Worm (Caenorhabditis elegans) whole organism, early embryonic: Measurements from ENCODE around the gene fsn-1.
"Not testable (repeated sequence)": the region's sequence is repeated elsewhere in the genome, so short reads cannot be mapped to it uniquely, and the experiment has no call there.

Experiments
- B0310.2 ChIP-seq: sonication (generic microtip); optimal IDR thresholded peaks from 2 replicates; lab custom pipeline; 2016; ENCODE audit warnings: mild to moderate bottlenecking, missing genetic modification characterization, missing compliant biosample characterization
- ama-1 ChIP-seq: fragments of 150-350 bp; optimal IDR thresholded peaks from 2 replicates; lab custom pipeline; 2014
- ceh-36 ChIP-seq: sonication (generic microtip); optimal IDR thresholded peaks from 2 replicates; lab custom pipeline; 2016; ENCODE audit warnings: missing genetic modification characterization, inconsistent platforms, missing compliant biosample characterization
- hmbx-1 ChIP-seq: sonication (generic microtip); optimal IDR thresholded peaks from 2 replicates; lab custom pipeline; 2016; ENCODE audit warnings: mild to moderate bottlenecking, missing genetic modification characterization, missing compliant biosample characterization
- hnd-1 ChIP-seq: sonication (generic microtip); optimal IDR thresholded peaks from 2 replicates; lab custom pipeline; 2016; ENCODE audit warnings: missing genetic modification characterization, missing compliant biosample characterization
- sea-1 ChIP-seq: fragments of 200-800 bp; sonication (Bioruptor generic); conservative IDR thresholded peaks from 2 replicates; pipeline ENCODE4 v1.3.6; 2022; ENCODE audit warnings: missing genetic modification characterization, missing compliant biosample characterization
- tbx-11 ChIP-seq: fragments of 200-800 bp; sonication (Bioruptor generic); IDR thresholded peaks from 2 replicates; pipeline ENCODE4 v1.3.6; 2022; ENCODE audit warnings: missing genetic modification characterization, missing compliant biosample characterization

DNA sequence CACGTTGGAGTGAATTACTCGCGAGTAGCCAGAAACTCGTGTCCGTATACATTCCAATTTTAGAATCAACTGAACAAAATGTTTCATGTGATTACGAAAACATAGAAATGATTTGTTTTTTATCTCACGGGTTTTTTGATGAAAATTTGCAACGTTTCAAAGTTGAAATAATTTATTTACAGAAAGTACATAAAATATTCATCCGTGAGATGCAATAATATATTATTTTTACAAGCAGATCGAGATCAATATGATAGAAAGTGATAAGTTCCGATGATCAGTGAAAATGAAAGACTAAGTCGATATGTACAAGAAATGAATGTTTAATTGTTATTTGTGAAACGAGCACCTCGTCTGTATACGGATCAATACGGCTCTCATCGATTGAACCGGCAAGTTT is 43.2 kb downstream of the fsn-1 start, which contains the start of gene C27F2.6:
- not testable (repeated sequence) for TF ChIP-seq tbx-11 (GFP tag; lab: Robert Waterston, UW); ama-1 (lab: Kevin White, UChicago); ceh-36; B0310.2 (tag; lab: Kevin White, UChicago); hmbx-1; sea-1 (GFP tag; lab: Robert Waterston, UW); hnd-1 (tag; lab: Kevin White, UChicago)
